Worm (Caenorhabditis elegans) whole organism, early embryonic: ENCODE results near the gene C08B6.2.

Source experiments
- B0310.2 ChIP-seq: sonication (generic microtip); optimal IDR thresholded peaks from 2 replicates; lab custom pipeline; 2016; ENCODE audit warnings: mild to moderate bottlenecking, missing genetic modification characterization, missing compliant biosample characterization
- aly-1 ChIP-seq: sonication (generic microtip); optimal IDR thresholded peaks from 2 replicates; lab custom pipeline; 2016; ENCODE audit warnings: missing genetic modification characterization, missing compliant biosample characterization
- ama-1 ChIP-seq: fragments of 150-350 bp; optimal IDR thresholded peaks from 2 replicates; lab custom pipeline; 2014
- ceh-13 ChIP-seq: fragments of 200-800 bp; sonication (Bioruptor generic); optimal IDR thresholded peaks from 2 replicates; lab custom pipeline; 2018; ENCODE audit warnings: mild to moderate bottlenecking, missing genetic modification characterization, missing compliant biosample characterization
- ceh-36 ChIP-seq: sonication (generic microtip); optimal IDR thresholded peaks from 2 replicates; lab custom pipeline; 2016; ENCODE audit warnings: missing genetic modification characterization, inconsistent platforms, missing compliant biosample characterization
- ets-7 ChIP-seq: sonication (generic microtip); optimal IDR thresholded peaks from 2 replicates; lab custom pipeline; 2016; ENCODE audit warnings: missing genotype, missing genetic modification characterization, missing compliant biosample characterization
- flt-1 ChIP-seq: fragments of 200-800 bp; sonication (Bioruptor generic); IDR thresholded peaks from 2 replicates; pipeline ENCODE4 v1.3.6; 2022; ENCODE audit warnings: missing genetic modification characterization, missing compliant biosample characterization
- hmbx-1 ChIP-seq: sonication (generic microtip); optimal IDR thresholded peaks from 2 replicates; lab custom pipeline; 2016; ENCODE audit warnings: mild to moderate bottlenecking, missing genetic modification characterization, missing compliant biosample characterization
- hmg-4 ChIP-seq: fragments of 200-800 bp; sonication (Bioruptor generic); optimal IDR thresholded peaks from 2 replicates; lab custom pipeline; 2018; ENCODE audit warnings: mild to moderate bottlenecking, missing genetic modification characterization, missing compliant biosample characterization
- pes-1 ChIP-seq: fragments of 200-800 bp; sonication (Bioruptor generic); IDR thresholded peaks from 2 replicates; pipeline ENCODE4 v1.3.6; 2022; ENCODE audit warnings: missing genetic modification reagents, missing genetic modification characterization, missing compliant biosample characterization
- scrt-1 ChIP-seq: fragments of 200-800 bp; sonication (Bioruptor generic); IDR thresholded peaks from 2 replicates; pipeline ENCODE4 v1.3.6; 2022; ENCODE audit warnings: missing genetic modification characterization, missing compliant biosample characterization
- tbx-11 ChIP-seq: fragments of 200-800 bp; sonication (Bioruptor generic); IDR thresholded peaks from 2 replicates; pipeline ENCODE4 v1.3.6; 2022; ENCODE audit warnings: missing genetic modification characterization, missing compliant biosample characterization
- tbx-37 ChIP-seq: fragments of 200-800 bp; sonication (Bioruptor generic); conservative IDR thresholded peaks from 2 replicates; pipeline ENCODE4 v1.3.6; 2022; ENCODE audit warnings: missing genetic modification reagents, missing genetic modification characterization, missing compliant biosample characterization
- tra-4 ChIP-seq: sonication (generic microtip); optimal IDR thresholded peaks from 2 replicates; lab custom pipeline; 2017; ENCODE audit warnings: missing genetic modification characterization, missing compliant biosample characterization

DNA sequence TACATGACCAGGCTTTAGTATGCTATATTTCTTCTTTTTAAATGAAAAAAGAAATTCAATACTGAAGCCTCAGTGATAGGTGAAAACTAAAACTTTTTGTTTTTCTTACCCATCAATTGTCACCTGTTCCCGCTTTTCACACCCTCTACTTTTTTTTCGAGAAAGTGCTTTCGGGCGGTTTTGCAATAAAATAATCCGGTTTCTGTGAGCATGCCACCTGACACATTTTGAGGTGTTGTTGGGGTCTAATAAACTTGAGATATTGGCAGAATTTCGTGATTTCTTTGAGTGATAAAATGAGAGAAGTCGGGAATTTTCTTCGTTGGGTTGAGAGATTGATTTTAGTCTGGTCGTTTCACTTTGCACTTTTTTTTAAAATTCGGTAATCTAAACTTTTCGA is 45.5 kb upstream of the C08B6.2 start:
- TF ChIP-seq tbx-11 (GFP tag; lab: Robert Waterston, UW) (no peak), ceh-13 (GFP tag; lab: Kevin White, UChicago) (no peak), scrt-1 (GFP tag; lab: Robert Waterston, UW) (no peak), hmg-4 (GFP tag; lab: Kevin White, UChicago) (no peak), ama-1 (no peak), B0310.2 (tag; lab: Kevin White, UChicago) (no peak), flt-1 (no peak), aly-1 (tag; lab: Kevin White, UChicago) (no peak), hmbx-1 (tag; lab: Kevin White, UChicago) (no peak), ceh-36 (tag; lab: Kevin White, UChicago) (no peak), tbx-37 (GFP tag; lab: Robert Waterston, UW) (no peak), tra-4 (tag; lab: Kevin White, UChicago) (no peak), ets-7 (tag; lab: Kevin White, UChicago) (no peak), pes-1 (GFP tag; lab: Robert Waterston, UW) (no peak)
